Fruit fly (Drosophila melanogaster): ENCODE measurements around the gene dmGlut.

dmGlut gene

DNA sequence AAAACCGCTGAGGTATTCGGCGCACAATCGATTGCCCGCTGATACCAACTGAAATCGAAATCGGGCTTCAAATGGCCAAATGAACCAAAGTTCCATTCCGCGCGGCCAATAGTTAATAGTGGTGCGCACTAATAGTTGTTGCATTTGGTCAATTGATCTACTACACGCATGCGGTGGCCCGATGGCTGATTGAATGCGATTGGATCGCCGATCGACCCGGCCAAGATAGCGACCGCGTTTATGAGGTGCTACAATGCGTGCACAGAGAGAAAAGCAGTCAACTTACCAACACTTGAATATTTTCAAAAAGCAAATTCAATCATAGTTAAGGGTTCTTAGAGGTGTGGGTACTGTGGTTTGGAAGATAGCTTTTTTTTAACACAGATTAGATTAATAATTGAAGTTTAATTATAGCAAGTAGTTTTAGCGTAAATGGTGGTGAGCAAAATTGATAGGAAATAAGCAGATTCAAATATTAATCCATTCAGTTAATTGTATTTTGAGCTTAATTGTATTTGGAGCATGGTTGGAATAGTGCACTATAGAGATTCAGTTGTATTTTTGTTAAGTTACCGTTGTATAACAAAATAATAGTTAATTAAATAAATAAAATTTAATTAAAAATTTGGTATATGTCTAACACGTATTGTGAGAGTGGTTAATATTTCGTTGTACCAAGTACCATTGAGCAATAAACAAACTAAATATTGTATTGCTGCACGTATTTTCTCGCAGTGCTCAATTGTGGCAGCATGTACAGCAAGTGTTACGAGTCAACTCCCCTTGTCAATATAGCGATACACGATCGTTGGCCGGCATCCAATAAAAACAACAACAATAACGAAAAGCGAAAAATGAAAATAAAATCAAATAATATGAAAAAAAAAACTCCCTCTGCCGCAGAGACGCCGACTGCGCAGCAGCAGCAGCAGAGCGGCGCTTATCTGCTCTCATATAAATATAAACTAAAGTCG, 493 bp upstream of the dmGlut start:
- TF ChIP-seq CG15710 (tag; optimal IDR thresholded peaks at IDR 0.05) (peak; percentile 70), CG32121 (GFP tag; IDR thresholded peaks at IDR 0.05) (peak; percentile 82), Pif1A (GFP tag; optimal IDR thresholded peaks at IDR 0.05) (peak; percentile 63), CG9948 (tag; optimal IDR thresholded peaks at IDR 0.05) (peak; percentile 51), fd96Ca (GFP tag; IDR thresholded peaks at IDR 0.05) (peak; percentile 87), CG8301 (tag; optimal IDR thresholded peaks at IDR 0.05) (peak; percentile 48), CG14655 (GFP tag; optimal IDR thresholded peaks at IDR 0.05) (peak; percentile 79), EcR (GFP tag; optimal IDR thresholded peaks at IDR 0.05) (peak; percentile 64), CG13204 (GFP tag; optimal IDR thresholded peaks at IDR 0.05) (peak; percentile 65), CG12605 (GFP tag; IDR thresholded peaks at IDR 0.05) (peak; percentile 94), CG10348 (GFP tag; IDR thresholded peaks at IDR 0.05) (no peak), CG8159 (tag; optimal IDR thresholded peaks at IDR 0.05) (peak; percentile 79), rn (GFP tag; IDR thresholded peaks at IDR 0.05) (peak; percentile 60), CG34367 (tag; optimal IDR thresholded peaks at IDR 0.05) (peak; percentile 50), Ets98B (GFP tag; IDR thresholded peaks at IDR 0.05) (peak; percentile 77), Snoo (tag; optimal IDR thresholded peaks at IDR 0.05) (peak; percentile 58), Pif1B (GFP tag; optimal IDR thresholded peaks at IDR 0.05) (peak; percentile 77), CG4496 (GFP tag; IDR thresholded peaks at IDR 0.05) (peak; percentile 88), CG17806 (tag; optimal IDR thresholded peaks at IDR 0.05) (peak; percentile 61), gl (tag; optimal IDR thresholded peaks at IDR 0.05) (peak; percentile 93), D1 (tag; optimal IDR thresholded peaks at IDR 0.05) (no peak)

DNA sequence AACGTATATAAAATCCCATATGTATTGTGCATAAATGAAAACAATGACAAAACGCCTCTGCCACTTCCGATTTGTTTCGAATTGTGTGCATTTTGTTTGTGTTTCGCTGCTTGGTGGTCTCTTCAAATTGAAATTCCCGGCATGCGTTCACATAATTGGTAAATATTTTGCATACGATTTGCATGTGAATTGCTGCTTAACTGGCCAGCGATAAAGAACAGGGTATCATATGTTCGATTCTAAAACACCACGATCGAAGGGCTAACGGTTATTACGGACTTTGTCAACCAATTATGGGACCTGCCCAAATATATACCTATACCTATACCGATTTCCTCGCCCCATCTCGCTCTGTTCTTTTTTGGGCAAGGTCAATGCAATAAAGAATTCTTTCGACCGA, 864 bp downstream of the dmGlut start:
- TF ChIP-seq rn (GFP tag; IDR thresholded peaks at IDR 0.05) (no peak), Pif1A (GFP tag; optimal IDR thresholded peaks at IDR 0.05) (no peak), CG8301 (tag; optimal IDR thresholded peaks at IDR 0.05) (no peak), EcR (GFP tag; optimal IDR thresholded peaks at IDR 0.05) (no peak), CG10348 (GFP tag; IDR thresholded peaks at IDR 0.05) (no peak)

DNA sequence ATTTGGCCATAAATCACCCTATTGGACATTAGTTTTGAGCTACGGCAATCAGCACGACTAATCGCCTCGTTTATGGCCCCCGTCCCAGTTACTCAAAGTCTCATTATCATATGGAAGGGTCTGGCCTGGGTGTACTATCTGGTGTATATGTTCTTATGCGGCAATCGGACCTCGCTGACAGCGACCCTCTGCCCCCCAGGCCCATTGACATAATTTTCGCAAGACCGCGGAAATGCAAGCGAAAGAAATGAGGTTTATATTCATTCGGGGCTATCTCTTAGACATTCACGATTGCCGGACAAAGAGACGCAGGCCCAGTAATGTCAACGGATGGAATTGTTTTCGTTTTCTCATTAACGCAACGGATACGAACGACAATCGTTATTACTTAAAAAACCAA, 1.6 kb downstream of the dmGlut start:
- no peak for TF ChIP-seq Ets98B (GFP tag; IDR thresholded peaks at IDR 0.05)
- TF ChIP-seq EcR (GFP tag; optimal IDR thresholded peaks at IDR 0.05), result peak; percentile 58

DNA sequence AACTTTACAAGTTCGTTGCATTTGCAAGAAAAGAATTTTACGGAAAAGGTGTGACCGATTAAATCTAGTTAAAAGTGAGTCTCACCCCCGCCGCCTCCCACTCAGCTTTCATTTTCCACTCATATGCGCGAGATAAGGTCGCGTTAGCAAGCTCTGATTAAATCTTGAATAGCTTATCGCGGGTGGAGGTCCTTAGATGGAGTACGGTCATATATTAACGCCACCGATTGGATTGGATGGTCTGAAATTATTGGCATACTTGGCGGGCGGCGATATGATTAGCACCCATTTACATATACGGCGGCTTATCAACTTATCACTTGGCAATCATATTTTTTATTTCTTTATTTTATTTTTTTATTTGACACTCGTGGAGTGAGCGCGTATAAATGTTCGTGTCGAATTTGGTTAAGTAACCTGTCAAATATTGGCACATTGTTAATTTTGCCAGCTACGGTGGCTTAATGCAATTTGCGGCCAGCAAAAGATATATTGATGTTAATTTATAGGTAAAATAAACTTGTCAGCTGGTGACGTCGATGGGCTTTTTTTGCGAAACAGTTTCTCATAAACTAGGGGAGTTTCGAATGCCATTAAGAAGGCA, 2.5 kb downstream of the dmGlut start:
- TF ChIP-seq gl (tag; optimal IDR thresholded peaks at IDR 0.05) (no peak), CG14655 (GFP tag; optimal IDR thresholded peaks at IDR 0.05) (no peak), CG15710 (tag; optimal IDR thresholded peaks at IDR 0.05) (no peak), CG10348 (GFP tag; IDR thresholded peaks at IDR 0.05) (no peak), fd96Ca (GFP tag; IDR thresholded peaks at IDR 0.05) (no peak), CG17806 (tag; optimal IDR thresholded peaks at IDR 0.05) (no peak), Pif1A (GFP tag; optimal IDR thresholded peaks at IDR 0.05) (no peak), CG34367 (tag; optimal IDR thresholded peaks at IDR 0.05) (no peak), D1 (tag; optimal IDR thresholded peaks at IDR 0.05) (no peak), CG4496 (GFP tag; IDR thresholded peaks at IDR 0.05) (no peak), CG32121 (GFP tag; IDR thresholded peaks at IDR 0.05) (no peak), Pif1B (GFP tag; optimal IDR thresholded peaks at IDR 0.05) (no peak), Ets98B (GFP tag; IDR thresholded peaks at IDR 0.05) (no peak), EcR (GFP tag; optimal IDR thresholded peaks at IDR 0.05) (no peak), CG12605 (GFP tag; IDR thresholded peaks at IDR 0.05) (no peak)

DNA sequence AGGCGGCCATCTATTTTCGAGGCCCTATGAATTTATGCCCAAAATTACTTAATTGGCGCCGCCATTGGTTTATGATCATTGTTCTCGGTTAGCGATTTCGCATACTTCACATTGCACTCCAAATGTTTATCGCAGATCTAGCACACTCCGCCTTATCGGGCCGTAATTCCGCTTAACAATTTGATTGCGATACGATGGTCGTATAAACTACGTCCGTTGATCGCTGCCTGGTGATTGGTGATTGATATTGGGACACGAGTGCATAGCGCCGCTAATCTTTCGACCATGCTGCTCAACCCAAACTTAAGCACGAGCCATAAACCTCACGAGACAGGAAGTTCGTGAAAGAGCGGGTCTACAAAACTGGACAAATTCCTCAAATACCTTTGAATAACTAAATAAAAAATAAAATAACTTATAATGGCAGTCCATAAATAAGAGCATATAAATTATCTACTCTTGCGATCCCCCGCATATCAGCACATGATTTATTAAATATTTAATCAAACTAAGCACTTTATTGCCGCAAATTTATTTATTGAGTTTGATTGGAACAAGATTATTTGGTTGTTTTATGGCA, 3.4 kb downstream of the dmGlut start:
- TF ChIP-seq CG32121 (GFP tag; IDR thresholded peaks at IDR 0.05) (no peak), CG34367 (tag; optimal IDR thresholded peaks at IDR 0.05) (no peak), Ets98B (GFP tag; IDR thresholded peaks at IDR 0.05) (no peak), CG8301 (tag; optimal IDR thresholded peaks at IDR 0.05) (no peak), CG17806 (tag; optimal IDR thresholded peaks at IDR 0.05) (no peak), CG15710 (tag; optimal IDR thresholded peaks at IDR 0.05) (no peak), Pif1B (GFP tag; optimal IDR thresholded peaks at IDR 0.05) (no peak), CG13204 (GFP tag; optimal IDR thresholded peaks at IDR 0.05) (no peak), CG14655 (GFP tag; optimal IDR thresholded peaks at IDR 0.05) (no peak), Pif1A (GFP tag; optimal IDR thresholded peaks at IDR 0.05) (no peak), rn (GFP tag; IDR thresholded peaks at IDR 0.05) (no peak), CG9948 (tag; optimal IDR thresholded peaks at IDR 0.05) (no peak), CG10348 (GFP tag; IDR thresholded peaks at IDR 0.05) (no peak), CG8159 (tag; optimal IDR thresholded peaks at IDR 0.05) (no peak)

DNA sequence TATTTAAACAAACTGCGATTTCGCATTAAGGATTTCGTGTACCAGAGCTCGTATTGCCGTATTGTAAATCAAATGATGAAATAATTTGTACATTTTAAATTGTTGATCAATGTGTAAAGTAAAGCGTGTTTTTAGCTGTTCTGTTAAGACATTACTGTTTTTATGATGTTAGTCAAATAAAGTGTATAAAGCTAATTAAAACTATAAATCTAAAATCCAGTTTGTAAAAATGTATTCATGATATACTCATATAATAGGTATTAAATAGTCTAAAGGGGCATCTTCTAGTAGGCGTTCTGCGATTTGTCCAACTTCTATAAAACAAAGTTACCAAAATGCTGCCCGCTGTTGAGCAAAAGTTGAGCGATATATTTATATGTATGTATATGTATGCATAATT, 6.7 kb downstream of the dmGlut start, which contains the start of gene CG18788:
CG18788 (plus strand) TSS at position 301 of the 400 bp plus-strand sequence.
- no peak for TF ChIP-seq CG17806 (tag; optimal IDR thresholded peaks at IDR 0.05)
- no peak for TF ChIP-seq CG8159 (tag; optimal IDR thresholded peaks at IDR 0.05)
- no peak for TF ChIP-seq CG34367 (tag; optimal IDR thresholded peaks at IDR 0.05)
- no peak for TF ChIP-seq CG13204 (GFP tag; optimal IDR thresholded peaks at IDR 0.05)
- TF ChIP-seq CG4496 (GFP tag; IDR thresholded peaks at IDR 0.05), result no peak
- no peak for TF ChIP-seq CG9948 (tag; optimal IDR thresholded peaks at IDR 0.05)
- no peak for TF ChIP-seq CG12605 (GFP tag; IDR thresholded peaks at IDR 0.05)
- no peak for TF ChIP-seq CG32121 (GFP tag; IDR thresholded peaks at IDR 0.05)
- TF ChIP-seq fd96Ca (GFP tag; IDR thresholded peaks at IDR 0.05), result no peak
- TF ChIP-seq CG14655 (GFP tag; optimal IDR thresholded peaks at IDR 0.05), result no peak
- no peak for TF ChIP-seq D1 (tag; optimal IDR thresholded peaks at IDR 0.05)

All from whole organism, pupa.